Fruit fly (Drosophila melanogaster) whole organism, embryonic: ENCODE data around the gene Mco1.
A peak's percentile ranks its signal among the peaks of the same experiment; 100 is the strongest.

ENCODE experiments used
- ATbp ChIP-seq: fragments of 200-800 bp; sonication (Bioruptor generic); optimal IDR thresholded peaks from 2 replicates; lab custom pipeline; 2017; ENCODE audit warnings: missing biosample characterization, mild to moderate bottlenecking, missing genetic modification characterization, missing genetic modification reagents
- Ada2b ChIP-seq: fragments of 200-800 bp; sonication (Bioruptor generic); IDR thresholded peaks from 2 replicates; pipeline ENCODE4 v1.3.6; 2022; ENCODE audit warnings: missing biosample characterization, missing genetic modification characterization
- CG10565 ChIP-seq: fragments of 200-800 bp; sonication (Bioruptor generic); optimal IDR thresholded peaks from 3 replicates; lab custom pipeline; 2016; ENCODE audit warnings: missing biosample characterization, mild to moderate bottlenecking, missing genetic modification characterization
- CG12104 ChIP-seq: fragments of 200-800 bp; sonication (Bioruptor generic); optimal IDR thresholded peaks from 3 replicates; lab custom pipeline; 2016; ENCODE audit warnings: missing biosample characterization, missing genetic modification characterization
- CG12769 ChIP-seq: fragments of 200-800 bp; sonication (Bioruptor generic); optimal IDR thresholded peaks from 2 replicates; lab custom pipeline; 2019; ENCODE audit warnings: missing biosample characterization, mild to moderate bottlenecking, missing genetic modification characterization, moderate library complexity
- CG13775 ChIP-seq: fragments of 200-800 bp; sonication (Bioruptor generic); optimal IDR thresholded peaks from 3 replicates; lab custom pipeline; 2017; ENCODE audit warnings: missing biosample characterization, mild to moderate bottlenecking, missing genetic modification characterization
- CG13894 ChIP-seq: fragments of 200-800 bp; sonication (Bioruptor generic); optimal IDR thresholded peaks from 3 replicates; lab custom pipeline; 2018; ENCODE audit warnings: missing biosample characterization, mild to moderate bottlenecking, missing genetic modification characterization, moderate library complexity
- CG14441 ChIP-seq: fragments of 200-800 bp; sonication (Bioruptor generic); IDR thresholded peaks from 2 replicates; pipeline ENCODE4 v1.3.6; 2022; ENCODE audit warnings: missing biosample characterization, missing genetic modification characterization
- CG15073 ChIP-seq: fragments of 200-800 bp; sonication (Bioruptor generic); optimal IDR thresholded peaks from 2 replicates; lab custom pipeline; 2016; ENCODE audit warnings: missing biosample characterization, missing genetic modification characterization
- CG15269 ChIP-seq: fragments of 200-800 bp; sonication (Bioruptor generic); optimal IDR thresholded peaks from 2 replicates; lab custom pipeline; 2018; ENCODE audit warnings: missing biosample characterization, mild to moderate bottlenecking, missing genetic modification characterization, moderate library complexity
- CG15514 ChIP-seq: fragments of 200-800 bp; sonication (Bioruptor generic); optimal IDR thresholded peaks from 3 replicates; lab custom pipeline; 2017; ENCODE audit warnings: missing biosample characterization, missing genetic modification characterization, mild to moderate bottlenecking, moderate library complexity, missing genetic modification reagents
- CG16779 ChIP-seq: fragments of 200-800 bp; sonication (Bioruptor generic); IDR thresholded peaks from 2 replicates; pipeline ENCODE4 v1.3.6; 2022; ENCODE audit warnings: missing biosample characterization, missing genetic modification characterization
- CG18764 ChIP-seq: fragments of 200-800 bp; sonication (Bioruptor generic); optimal IDR thresholded peaks from 3 replicates; lab custom pipeline; 2016; ENCODE audit warnings: missing biosample characterization, missing genetic modification characterization
- CG2120 ChIP-seq: fragments of 200-800 bp; sonication (Bioruptor generic); optimal IDR thresholded peaks from 3 replicates; lab custom pipeline; 2016; ENCODE audit warnings: missing biosample characterization, missing genetic modification characterization
- CG2199 ChIP-seq: fragments of 200-800 bp; sonication (Bioruptor generic); IDR thresholded peaks from 3 replicates; pipeline ENCODE4 v1.3.6; 2022; ENCODE audit warnings: missing biosample characterization, missing genetic modification characterization
- CG3065 ChIP-seq: fragments of 200-800 bp; sonication (Bioruptor generic); optimal IDR thresholded peaks from 2 replicates; lab custom pipeline; 2016; ENCODE audit warnings: missing biosample characterization, missing genetic modification characterization
- CG3163 ChIP-seq: fragments of 200-800 bp; sonication (Bioruptor generic); optimal IDR thresholded peaks from 3 replicates; lab custom pipeline; 2016; ENCODE audit warnings: missing biosample characterization, missing genetic modification characterization
- CG32772 ChIP-seq: fragments of 200-800 bp; sonication (Bioruptor generic); IDR thresholded peaks from 2 replicates; pipeline ENCODE4 v1.3.6; 2022; ENCODE audit warnings: missing biosample characterization, missing genetic modification characterization
- CG34376 ChIP-seq: fragments of 200-800 bp; sonication (Bioruptor generic); optimal IDR thresholded peaks from 2 replicates; lab custom pipeline; 2018; ENCODE audit warnings: missing biosample characterization, mild to moderate bottlenecking, missing genetic modification characterization
- CG6791 ChIP-seq: fragments of 200-800 bp; sonication (Bioruptor generic); IDR thresholded peaks from 3 replicates; pipeline ENCODE4 v1.3.6; 2022; ENCODE audit warnings: missing biosample characterization, missing genetic modification characterization; ENCODE audit not compliant: partially characterized antibody
- CG9215 ChIP-seq: fragments of 200-800 bp; sonication (Bioruptor generic); IDR thresholded peaks from 2 replicates; pipeline ENCODE4 v1.3.6; 2022; ENCODE audit warnings: missing biosample characterization, missing genetic modification characterization
- CTCF ChIP-seq: fragments of 200-800 bp; sonication (Bioruptor generic); optimal IDR thresholded peaks from 2 replicates; lab custom pipeline; 2017; ENCODE audit warnings: missing biosample characterization, mild to moderate bottlenecking, missing genetic modification characterization, moderate library complexity
- Dll ChIP-seq: fragments of 200-800 bp; sonication (Bioruptor generic); IDR thresholded peaks from 4 replicates; pipeline ENCODE4 v1.3.6; 2022; ENCODE audit warnings: missing biosample characterization, missing genetic modification characterization; ENCODE audit not compliant: partially characterized antibody
- HLH54F ChIP-seq: fragments of 200-800 bp; sonication (Bioruptor generic); optimal IDR thresholded peaks from 3 replicates; lab custom pipeline; 2016; ENCODE audit warnings: missing biosample characterization, missing genetic modification characterization
- HmgZ ChIP-seq: fragments of 200-800 bp; sonication (Bioruptor generic); optimal IDR thresholded peaks from 2 replicates; lab custom pipeline; 2018; ENCODE audit warnings: missing biosample characterization, mild to moderate bottlenecking, missing genetic modification characterization
- Max ChIP-seq: fragments of 200-800 bp; sonication (Bioruptor generic); optimal IDR thresholded peaks from 2 replicates; lab custom pipeline; 2016; ENCODE audit warnings: missing biosample characterization, mild to moderate bottlenecking, missing genetic modification characterization
- Med ChIP-seq: fragments of 200-800 bp; sonication (Bioruptor generic); peaks from one replicate; lab custom pipeline; 2016; ENCODE audit warnings: missing biosample characterization, missing genetic modification characterization, mild to moderate bottlenecking, inconsistent platforms, moderate library complexity
- Oli ChIP-seq: fragments of 200-800 bp; sonication (Bioruptor generic); optimal IDR thresholded peaks from 2 replicates; lab custom pipeline; 2018; ENCODE audit warnings: missing biosample characterization, mild to moderate bottlenecking, missing genetic modification characterization, moderate library complexity
- Scr ChIP-seq: fragments of 200-800 bp; sonication (Bioruptor generic); IDR thresholded peaks from 2 replicates; pipeline ENCODE4 v1.3.6; 2022; ENCODE audit warnings: missing biosample characterization, missing genetic modification characterization; ENCODE audit not compliant: partially characterized antibody
- bigmax ChIP-seq: fragments of 200-800 bp; sonication (Bioruptor generic); optimal IDR thresholded peaks from 2 replicates; lab custom pipeline; 2018; ENCODE audit warnings: missing biosample characterization, mild to moderate bottlenecking, missing genetic modification characterization
- ci ChIP-seq: fragments of 200-800 bp; sonication (Bioruptor generic); IDR thresholded peaks from 3 replicates; pipeline ENCODE4 v1.3.6; 2022; ENCODE audit warnings: missing biosample characterization, missing genetic modification characterization
- dmrt11E ChIP-seq: fragments of 200-800 bp; sonication (Bioruptor generic); optimal IDR thresholded peaks from 3 replicates; lab custom pipeline; 2018; ENCODE audit warnings: missing biosample characterization, mild to moderate bottlenecking, missing genetic modification characterization, moderate library complexity
- dpn ChIP-seq, 2 experiments: fragments of 200-800 bp; sonication (Bioruptor generic); optimal IDR thresholded peaks; 3 replicates each; lab custom pipeline; 2016; ENCODE audit warnings: missing biosample characterization in 2 of 2, missing genetic modification characterization in 2 of 2
- exex ChIP-seq: fragments of 200-800 bp; sonication (Bioruptor generic); optimal IDR thresholded peaks from 4 replicates; lab custom pipeline; 2018; ENCODE audit warnings: missing biosample characterization, mild to moderate bottlenecking, missing genetic modification characterization, moderate library complexity
- hbn ChIP-seq: fragments of 200-800 bp; sonication (Bioruptor generic); IDR thresholded peaks from 2 replicates; pipeline ENCODE4 v1.3.6; 2022; ENCODE audit warnings: missing biosample characterization, missing genetic modification characterization; ENCODE audit not compliant: partially characterized antibody
- ind ChIP-seq: fragments of 200-800 bp; sonication (Bioruptor generic); optimal IDR thresholded peaks from 3 replicates; lab custom pipeline; 2016; ENCODE audit warnings: missing biosample characterization, missing genetic modification characterization
- knrl ChIP-seq: fragments of 200-800 bp; sonication (Bioruptor generic); IDR thresholded peaks from 3 replicates; pipeline ENCODE4 v1.3.6; 2022; ENCODE audit warnings: missing biosample characterization, missing genetic modification characterization; ENCODE audit not compliant: partially characterized antibody
- lab ChIP-seq: fragments of 200-800 bp; sonication (Bioruptor generic); optimal IDR thresholded peaks from 3 replicates; lab custom pipeline; 2017; ENCODE audit warnings: missing biosample characterization, missing genetic modification characterization, mild to moderate bottlenecking, moderate library complexity, missing genetic modification reagents
- lola ChIP-seq, 3 experiments: fragments of >200 bp in 2 of 3; fragments of 200-800 bp in 1 of 3; sonication (Bioruptor generic) in 1 of 3; optimal IDR thresholded peaks; 2 replicates each; lab custom pipeline; 2017 to 2019; ENCODE audit warnings: missing biosample characterization in 3 of 3, missing genetic modification characterization in 3 of 3, mild to moderate bottlenecking in 1 of 3, moderate library complexity in 1 of 3
- mld ChIP-seq: fragments of 200-800 bp; sonication (Bioruptor generic); IDR thresholded peaks from 3 replicates; pipeline ENCODE4 v1.3.6; 2022; ENCODE audit warnings: missing biosample characterization, missing genetic modification characterization; ENCODE audit not compliant: partially characterized antibody
- nom ChIP-seq: fragments of 200-800 bp; sonication (Bioruptor generic); optimal IDR thresholded peaks from 2 replicates; lab custom pipeline; 2017; ENCODE audit warnings: missing biosample characterization, missing genetic modification characterization, mild to moderate bottlenecking, moderate library complexity, missing genetic modification reagents
- p53 ChIP-seq: fragments of 200-800 bp; sonication (Bioruptor generic); optimal IDR thresholded peaks from 2 replicates; lab custom pipeline; 2016; ENCODE audit warnings: missing biosample characterization, missing genetic modification characterization
- pan ChIP-seq, 4 experiments: fragments of >200 bp in 3 of 4; fragments of 200-800 bp in 1 of 4; sonication (Bioruptor generic) in 1 of 4; optimal IDR thresholded peaks in 3 of 4; IDR thresholded peaks in 1 of 4; 2 replicates each; pipeline versions ENCODE4 v1.3.6 to Lab custom; 2017 to 2022; ENCODE audit warnings: missing biosample characterization in 2 of 4, missing genetic modification characterization in 2 of 4, mixed read lengths in 1 of 4
- peb ChIP-seq: fragments of 200-800 bp; sonication (Bioruptor generic); IDR thresholded peaks from 2 replicates; pipeline ENCODE4 v1.3.6; 2022; ENCODE audit warnings: missing biosample characterization, missing genetic modification characterization
- prd ChIP-seq, 3 experiments: fragments of >200 bp in 2 of 3; fragments of 200-800 bp in 1 of 3; sonication (Bioruptor generic) in 1 of 3; optimal IDR thresholded peaks in 2 of 3; IDR thresholded peaks in 1 of 3; 2 replicates in 2 of 3; 3 replicates in 1 of 3; pipeline versions ENCODE4 v1.3.6 to Lab custom; 2017 to 2022; ENCODE audit warnings: missing biosample characterization in 1 of 3, missing genetic modification characterization in 1 of 3
- so ChIP-seq: fragments of 200-800 bp; sonication (Bioruptor generic); IDR thresholded peaks from 3 replicates; pipeline ENCODE4 v1.3.6; 2022; ENCODE audit warnings: missing biosample characterization, missing genetic modification characterization
- sob ChIP-seq: fragments of 200-800 bp; sonication (Bioruptor generic); IDR thresholded peaks from 2 replicates; pipeline ENCODE4 v1.3.6; 2022; ENCODE audit warnings: missing biosample characterization, missing genetic modification characterization
- tio ChIP-seq: fragments of 200-800 bp; sonication (Bioruptor generic); optimal IDR thresholded peaks from 2 replicates; lab custom pipeline; 2017; ENCODE audit warnings: missing biosample characterization, missing genetic modification characterization, inconsistent platforms
- tx ChIP-seq: fragments of 200-800 bp; sonication (Bioruptor generic); optimal IDR thresholded peaks from 2 replicates; lab custom pipeline; 2016; ENCODE audit warnings: missing biosample characterization, missing genetic modification characterization
- zf30C ChIP-seq: fragments of 200-800 bp; sonication (Bioruptor generic); optimal IDR thresholded peaks from 3 replicates; lab custom pipeline; 2018; ENCODE audit warnings: missing biosample characterization, mild to moderate bottlenecking, missing genetic modification characterization

The Mco1 gene

DNA sequence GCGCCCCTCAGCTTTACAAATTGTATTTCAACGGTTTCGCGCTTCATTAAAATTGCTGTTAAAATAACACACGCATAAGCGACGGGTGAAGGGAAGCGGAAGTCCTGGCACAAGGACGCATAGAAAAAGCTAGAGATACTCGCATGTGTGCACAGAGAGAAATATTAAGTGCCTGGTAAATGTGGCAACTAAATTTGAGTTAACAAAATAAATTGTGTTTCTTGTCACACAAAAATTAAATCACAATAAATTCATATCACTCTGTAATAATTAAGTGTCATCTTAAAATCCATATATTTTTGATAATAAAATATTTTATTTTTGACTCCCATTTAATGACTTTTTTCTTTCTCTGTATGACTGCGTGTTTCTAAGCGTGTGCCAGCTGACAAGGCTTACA is 16.2 kb upstream of the Mco1 start (continued):
- TF ChIP-seq CG10565 (GFP tag; lab: Kevin White, UChicago) (no peak), bigmax (GFP tag; lab: Kevin White, UChicago) (no peak), dmrt11E (tag; lab: Kevin White, UChicago) (no peak), knrl (no peak), exex (tag; lab: Kevin White, UChicago) (no peak), p53 (GFP tag; lab: Kevin White, UChicago) (no peak), CG2120 (GFP tag; lab: Kevin White, UChicago) (peak; percentile 50), CG9215 (GFP tag; lab: Robert Waterston, UW) (peak; percentile 15; the same call in 1 of the 2 replicates), CG12769 (tag; lab: Kevin White, UChicago) (no peak), Med (GFP tag; lab: Kevin White, UChicago) (no peak), Dll (GFP tag; lab: Robert Waterston, UW) (no peak), CG13775 (GFP tag; lab: Kevin White, UChicago) (no peak), CG2199 (GFP tag; lab: Robert Waterston, UW) (no peak), hbn (GFP tag; lab: Robert Waterston, UW) (no peak), CG18764 (no peak), pan (optimal IDR thresholded peaks at IDR 0.05; lab: Kevin White, UChicago) (no peak), pan (GFP tag; optimal IDR thresholded peaks at IDR 0.05 in 1 of 2, IDR thresholded peaks at IDR 0.05 in 1 of 2) (no peak), CG6791 (GFP tag; lab: Robert Waterston, UW) (no peak), so (no peak), nom (no peak), CG34376 (GFP tag; lab: Kevin White, UChicago) (no peak), HmgZ (tag; lab: Kevin White, UChicago) (no peak), CG15514 (peak; percentile 12), ind (GFP tag; lab: Kevin White, UChicago) (peak; percentile 8), tx (GFP tag; lab: Kevin White, UChicago) (no peak), lab (GFP tag; lab: Kevin White, UChicago) (peak; percentile 60), CG14441 (GFP tag; lab: Robert Waterston, UW) (no peak), Oli (tag; lab: Kevin White, UChicago) (peak; percentile 19), CG3065 (no peak), mld (GFP tag; lab: Robert Waterston, UW) (no peak), Scr (GFP tag; lab: Robert Waterston, UW) (no peak), CG13894 (no peak), ci (GFP tag; lab: Robert Waterston, UW) (no peak), dpn (GFP tag; optimal IDR thresholded peaks at IDR 0.05; lab: Kevin White, UChicago) (peak in 1 of 2 experiments; percentile 25), lola (GFP tag; optimal IDR thresholded peaks at IDR 0.05; lab: Kevin White, UChicago) (no peak), CG15269 (tag; lab: Kevin White, UChicago) (peak; percentile 29), sob (GFP tag; lab: Robert Waterston, UW) (no peak), zf30C (GFP tag; lab: Kevin White, UChicago) (no peak), CG16779 (GFP tag; lab: Robert Waterston, UW) (no peak), HLH54F (GFP tag; lab: Kevin White, UChicago) (no peak), Ada2b (GFP tag; lab: Robert Waterston, UW) (peak; percentile 41; the same call in 1 of the 2 replicates), Max (GFP tag; lab: Kevin White, UChicago) (no peak), CG12104 (GFP tag; lab: Kevin White, UChicago) (no peak), CG3163 (GFP tag; lab: Kevin White, UChicago) (no peak), CTCF (no peak), peb (no peak), CG32772 (GFP tag; lab: Robert Waterston, UW) (0 out of 2 replicates have a peak, but pooled peaks have one; percentile 6), ATbp (GFP tag; lab: Kevin White, UChicago) (no peak), CG15073 (no peak), tio (no peak), prd (optimal IDR thresholded peaks at IDR 0.05; lab: Kevin White, UChicago) (no peak), prd (GFP tag; IDR thresholded peaks at IDR 0.05; lab: Robert Waterston, UW) (no peak; the same call in 2 of the 3 replicates)
